Fruit fly (Drosophila melanogaster) whole organism: ENCODE data around the gene CG14564.
A peak's percentile ranks its signal among the peaks of the same experiment; 100 is the strongest.

ENCODE experiments used
- CG8478 ChIP-seq: fragments of >200 bp; optimal IDR thresholded peaks from 2 replicates; lab custom pipeline; 2018; ENCODE audit warnings: inconsistent platforms
- Dll ChIP-seq: fragments of >200 bp; optimal IDR thresholded peaks from 2 replicates; lab custom pipeline; 2017
- EcR ChIP-seq, 2 experiments: fragments of >200 bp; optimal IDR thresholded peaks; 2 replicates each; lab custom pipeline; 2017; ENCODE audit warnings: missing biosample characterization in 2 of 2, missing genetic modification characterization in 2 of 2, missing genetic modification reagents in 2 of 2
- pan ChIP-seq: fragments of >200 bp; optimal IDR thresholded peaks from 2 replicates; lab custom pipeline; 2017
- psq ChIP-seq: fragments of >200 bp; optimal IDR thresholded peaks from 2 replicates; lab custom pipeline; 2017
- usp ChIP-seq: fragments of >200 bp; optimal IDR thresholded peaks from 2 replicates; lab custom pipeline; 2017; ENCODE audit warnings: missing biosample characterization, missing genetic modification characterization, mixed read lengths

CG14564 gene

dm6 chr3L:21756857-21757256, at the start of gene CG14564:
Gene CG14564, plus strand, starts transcription at chr3L:21757157.
- no peak for TF ChIP-seq Dll (lab: Kevin White, UChicago)

dm6 chr3L:21709785-21710591, 47.0 kb upstream of the CG14564 start:
- TF ChIP-seq CG8478 (lab: Kevin White, UChicago), result no peak
- peak in 1 of 2 experiments; percentile 21 for TF ChIP-seq EcR (GFP tag; optimal IDR thresholded peaks at IDR 0.05; lab: Kevin White, UChicago)

dm6 chr3L:21715974-21716373, 41.0 kb upstream of the CG14564 start:
- no peak for TF ChIP-seq EcR (GFP tag; optimal IDR thresholded peaks at IDR 0.05; lab: Kevin White, UChicago)
- no peak for TF ChIP-seq CG8478 (lab: Kevin White, UChicago)
- no peak for TF ChIP-seq Dll (lab: Kevin White, UChicago)
- TF ChIP-seq usp, result no peak
- TF ChIP-seq psq, result no peak
- no peak for TF ChIP-seq pan (lab: Kevin White, UChicago)

dm6 chr3L:21718233-21718632, 38.7 kb upstream of the CG14564 start:
- no peak for TF ChIP-seq usp
- no peak for TF ChIP-seq Dll (lab: Kevin White, UChicago)
- no peak for TF ChIP-seq psq
- no peak for TF ChIP-seq pan (lab: Kevin White, UChicago)
- TF ChIP-seq CG8478 (lab: Kevin White, UChicago), result no peak
- no peak for TF ChIP-seq EcR (GFP tag; optimal IDR thresholded peaks at IDR 0.05; lab: Kevin White, UChicago)

dm6 chr3L:21720869-21721268, 36.1 kb upstream of the CG14564 start:
- no peak for TF ChIP-seq usp
- no peak for TF ChIP-seq psq
- no peak for TF ChIP-seq pan (lab: Kevin White, UChicago)
- TF ChIP-seq EcR (GFP tag; optimal IDR thresholded peaks at IDR 0.05; lab: Kevin White, UChicago), result no peak
- TF ChIP-seq CG8478 (lab: Kevin White, UChicago), result no peak
- no peak for TF ChIP-seq Dll (lab: Kevin White, UChicago)

dm6 chr3L:21727013-21727727, 29.8 kb upstream of the CG14564 start:
- TF ChIP-seq CG8478 (lab: Kevin White, UChicago), result no peak
- TF ChIP-seq psq, result no peak
- TF ChIP-seq pan (lab: Kevin White, UChicago), result no peak
- no peak for TF ChIP-seq usp
- TF ChIP-seq EcR (GFP tag; optimal IDR thresholded peaks at IDR 0.05; lab: Kevin White, UChicago), result no peak
- TF ChIP-seq Dll (lab: Kevin White, UChicago), result no peak

dm6 chr3L:21727728-21728124, 29.2 kb upstream of the CG14564 start:
- TF ChIP-seq psq (no peak), usp (no peak), Dll (lab: Kevin White, UChicago) (no peak), pan (lab: Kevin White, UChicago) (no peak), CG8478 (lab: Kevin White, UChicago) (no peak), EcR (GFP tag; optimal IDR thresholded peaks at IDR 0.05; lab: Kevin White, UChicago) (no peak)

- peak; percentile 3 to 30 for TF ChIP-seq EcR (GFP tag; optimal IDR thresholded peaks at IDR 0.05; lab: Kevin White, UChicago)
- TF ChIP-seq psq, result no peak
- TF ChIP-seq pan (lab: Kevin White, UChicago), result no peak
These were observed 28.3 kb upstream of the CG14564 start, which contains the start of the genes CG11247 and Polr2H for dm6 chr3L:21728616-21729047. Gene CG11247, minus strand, starts transcription at chr3L:21728806. Gene Polr2H, plus strand, starts transcription at chr3L:21728932.

dm6 chr3L:21730354-21730753, 26.6 kb upstream of the CG14564 start, which contains the start of gene CG14570:
Gene CG14570, minus strand, starts transcription at chr3L:21730454.
- TF ChIP-seq pan (lab: Kevin White, UChicago) (no peak), usp (no peak), Dll (lab: Kevin White, UChicago) (no peak), psq (no peak), CG8478 (lab: Kevin White, UChicago) (no peak), EcR (GFP tag; optimal IDR thresholded peaks at IDR 0.05; lab: Kevin White, UChicago) (no peak)

dm6 chr3L:21731104-21731600, 25.8 kb upstream of the CG14564 start, which contains the start of gene CG14569:
Gene CG14569, minus strand, starts transcription at chr3L:21731550.
- TF ChIP-seq usp (no peak), CG8478 (lab: Kevin White, UChicago) (no peak), psq (no peak), Dll (lab: Kevin White, UChicago) (no peak), EcR (GFP tag; optimal IDR thresholded peaks at IDR 0.05; lab: Kevin White, UChicago) (no peak), pan (lab: Kevin White, UChicago) (no peak)

- TF ChIP-seq EcR (GFP tag; optimal IDR thresholded peaks at IDR 0.05; lab: Kevin White, UChicago), result no peak
- TF ChIP-seq psq, result no peak
- TF ChIP-seq Dll (lab: Kevin White, UChicago), result no peak
These were observed 23.6 kb upstream of the CG14564 start, which contains the start of gene CG14568 for dm6 chr3L:21733387-21733786. Gene CG14568, minus strand, starts transcription at chr3L:21733487.

dm6 chr3L:21733799-21734198, 23.2 kb upstream of the CG14564 start, which contains the start of gene CG14573:
Gene CG14573, plus strand, starts transcription at chr3L:21734099.
- TF ChIP-seq EcR (GFP tag; optimal IDR thresholded peaks at IDR 0.05; lab: Kevin White, UChicago), result no peak
- no peak for TF ChIP-seq pan (lab: Kevin White, UChicago)
- no peak for TF ChIP-seq CG8478 (lab: Kevin White, UChicago)
- TF ChIP-seq Dll (lab: Kevin White, UChicago), result no peak
- TF ChIP-seq psq, result no peak
- TF ChIP-seq usp, result no peak
